Fruit fly (Drosophila melanogaster): ENCODE data around the gene Cpr92F.

Gene Cpr92F

DNA sequence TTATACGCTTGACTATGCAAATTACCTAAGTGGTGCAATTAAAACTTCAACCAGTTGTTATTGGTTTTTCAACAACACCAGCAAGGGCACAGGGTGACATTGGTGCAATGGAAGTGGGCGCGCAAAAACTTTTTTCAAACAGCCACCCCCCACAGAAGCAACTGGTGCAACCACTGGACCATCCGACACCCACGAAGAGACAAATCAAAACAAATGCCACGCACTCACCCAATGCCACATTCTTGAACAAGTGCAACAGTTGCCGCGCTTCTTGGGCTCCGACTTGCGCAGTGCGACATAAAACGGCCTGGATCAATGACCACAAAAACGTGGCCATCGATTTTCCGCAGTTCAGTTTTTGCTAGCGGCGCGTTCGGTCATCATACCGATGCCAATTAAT is 33.6 kb upstream of the Cpr92F start (continued):
- TF ChIP-seq CG12659 (GFP tag; optimal IDR thresholded peaks at IDR 0.05), result no peak
- no peak for TF ChIP-seq C15 (GFP tag; IDR thresholded peaks at IDR 0.05)
- TF ChIP-seq ci (GFP tag; IDR thresholded peaks at IDR 0.05), result peak; percentile 58; the same call in 1 of the 3 replicates
- TF ChIP-seq vvl (GFP tag; IDR thresholded peaks at IDR 0.05), result peak; percentile 8; the same call in 1 of the 2 replicates
- TF ChIP-seq CG3407 (GFP tag; optimal IDR thresholded peaks at IDR 0.05), result no peak
- peak; percentile 49 for TF ChIP-seq YL-1 (GFP tag; optimal IDR thresholded peaks at IDR 0.05)
- no peak for TF ChIP-seq CG9932 (GFP tag; IDR thresholded peaks at IDR 0.05)
- no peak for TF ChIP-seq CG2120 (GFP tag; optimal IDR thresholded peaks at IDR 0.05)
- peak; percentile 13 for TF ChIP-seq CG6765 (GFP tag; optimal IDR thresholded peaks at IDR 0.05)
- no peak for TF ChIP-seq CG11695 (GFP tag; IDR thresholded peaks at IDR 0.05)
- no peak for TF ChIP-seq CG8388 (GFP tag; optimal IDR thresholded peaks at IDR 0.05)
- peak; percentile 100 for TF ChIP-seq CG6254 (GFP tag; optimal IDR thresholded peaks at IDR 0.05)
- no peak for TF ChIP-seq dm (GFP tag; optimal IDR thresholded peaks at IDR 0.05)
- no peak for TF ChIP-seq Dfd (GFP tag; optimal IDR thresholded peaks at IDR 0.05)
- TF ChIP-seq ewg (GFP tag; optimal IDR thresholded peaks at IDR 0.05), result peak; percentile 93
- TF ChIP-seq Mrtf (GFP tag; IDR thresholded peaks at IDR 0.05), result no peak
- TF ChIP-seq wdn (GFP tag; IDR thresholded peaks at IDR 0.05), result no peak
- no peak for TF ChIP-seq Camta (GFP tag; optimal IDR thresholded peaks at IDR 0.05)
- TF ChIP-seq Poxn (GFP tag; IDR thresholded peaks at IDR 0.05), result no peak
- no peak for TF ChIP-seq CG1529 (GFP tag; optimal IDR thresholded peaks at IDR 0.05)
- TF ChIP-seq nerfin-1 (tag; optimal IDR thresholded peaks at IDR 0.05), result peak; percentile 90
- no peak for TF ChIP-seq CG4328 (GFP tag; optimal IDR thresholded peaks at IDR 0.05)
- TF ChIP-seq otp (GFP tag; IDR thresholded peaks at IDR 0.05), result 0 out of 3 replicates have a peak, but pooled peaks have one; percentile 41
- TF ChIP-seq CG8924 (tag; optimal IDR thresholded peaks at IDR 0.05), result no peak
- TF ChIP-seq Myb (GFP tag; optimal IDR thresholded peaks at IDR 0.05), result no peak
- TF ChIP-seq sim (GFP tag; IDR thresholded peaks at IDR 0.05), result no peak
- TF ChIP-seq CG7963 (GFP tag; IDR thresholded peaks at IDR 0.05; ENCODE audit: partially characterized antibody), result 0 out of 3 replicates have a peak, but pooled peaks have one; percentile 37
- TF ChIP-seq CG10366 (GFP tag; IDR thresholded peaks at IDR 0.05), result no peak
- no peak for TF ChIP-seq h (optimal IDR thresholded peaks at IDR 0.05)
- no peak for TF ChIP-seq az2 (GFP tag; optimal IDR thresholded peaks at IDR 0.05)

DNA sequence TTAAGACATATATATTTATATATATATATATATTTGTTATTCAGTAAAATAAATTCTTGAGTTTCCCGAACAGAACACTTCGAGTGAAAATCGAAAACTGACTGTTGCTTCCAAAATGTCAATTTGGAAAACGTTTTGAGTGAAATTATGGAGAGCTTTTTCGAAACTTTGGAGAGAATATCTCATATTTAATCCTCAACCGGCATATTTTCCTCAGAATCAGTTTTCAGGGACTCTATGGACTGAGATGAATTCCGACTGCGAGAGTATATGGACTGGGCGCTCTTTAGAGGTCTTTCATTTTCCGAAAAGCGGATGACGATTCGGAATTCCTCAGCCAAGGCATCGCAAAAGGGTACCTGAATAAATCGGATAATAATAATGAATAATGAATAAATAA is 20.8 kb upstream of the Cpr92F start, which contains the start of gene GluRIIE:
GluRIIE (minus strand) TSS at position 101 of the 400 bp plus-strand sequence.
- TF ChIP-seq z (GFP tag; IDR thresholded peaks at IDR 0.05), result peak; percentile 84
- TF ChIP-seq pnt (GFP tag; optimal IDR thresholded peaks at IDR 0.05), result no peak
- TF ChIP-seq mam (GFP tag; optimal IDR thresholded peaks at IDR 0.05), result no peak
- TF ChIP-seq CG1233 (GFP tag; optimal IDR thresholded peaks at IDR 0.05), result no peak
- no peak for TF ChIP-seq TFAM (GFP tag; optimal IDR thresholded peaks at IDR 0.05)

DNA sequence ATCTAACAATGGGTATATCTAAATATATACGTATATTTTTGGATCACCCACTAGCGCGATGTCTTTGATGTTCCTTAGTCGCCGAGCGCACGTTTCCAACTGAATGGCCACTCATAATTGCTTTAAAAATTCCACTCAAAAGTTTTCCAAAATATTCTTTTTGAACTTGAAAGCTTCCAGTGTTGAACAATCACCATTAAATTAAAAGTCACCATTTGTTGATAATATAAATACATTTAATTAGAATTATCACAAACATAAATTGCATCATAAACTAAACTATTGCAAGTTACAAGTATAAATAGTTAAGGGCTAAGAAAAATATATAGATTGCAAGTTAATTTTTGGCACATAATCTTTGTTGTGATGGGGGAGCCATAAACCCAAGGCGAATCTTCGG is 17.0 kb upstream of the Cpr92F start, which contains the start of gene GluRIID:
GluRIID (minus strand) TSS at position 101 of the 400 bp plus-strand sequence.
- TF ChIP-seq z (GFP tag; IDR thresholded peaks at IDR 0.05) (peak; percentile 87), CG18599 (GFP tag; optimal IDR thresholded peaks at IDR 0.05) (no peak), Atf6 (GFP tag; IDR thresholded peaks at IDR 0.05) (no peak), Optix (GFP tag; IDR thresholded peaks at IDR 0.05) (no peak), CG12391 (tag; optimal IDR thresholded peaks at IDR 0.05) (no peak)
